Worm (Caenorhabditis elegans) whole organism, late embryonic: ENCODE results near the gene rgs-5.

Experiments
- ama-1 ChIP-seq: fragments of 150-350 bp; optimal IDR thresholded peaks from 2 replicates; lab custom pipeline; 2014
- ceh-19 ChIP-seq: fragments of 200-800 bp; sonication (Bioruptor generic); optimal IDR thresholded peaks from 2 replicates; lab custom pipeline; 2018; ENCODE audit warnings: mild to moderate bottlenecking, missing genetic modification characterization, missing compliant biosample characterization
- ceh-34 ChIP-seq: sonication (generic microtip); optimal IDR thresholded peaks from 2 replicates; lab custom pipeline; 2016; ENCODE audit warnings: mild to moderate bottlenecking, missing genetic modification characterization, missing compliant biosample characterization
- ceh-9 ChIP-seq: sonication (generic microtip); optimal IDR thresholded peaks from 2 replicates; lab custom pipeline; 2016; ENCODE audit warnings: mild to moderate bottlenecking, missing genetic modification characterization, inconsistent platforms, missing compliant biosample characterization
- ets-4 ChIP-seq: sonication (generic microtip); optimal IDR thresholded peaks from 2 replicates; lab custom pipeline; 2016; ENCODE audit warnings: missing genetic modification characterization, missing compliant biosample characterization
- fkh-10 ChIP-seq: fragments of 150-350 bp; optimal IDR thresholded peaks from 2 replicates; lab custom pipeline; 2014; ENCODE audit warnings: missing biosample characterization, missing genetic modification reagents, missing genetic modification characterization
- madf-2 ChIP-seq: sonication (generic microtip); optimal IDR thresholded peaks from 2 replicates; lab custom pipeline; 2017; ENCODE audit warnings: missing genetic modification characterization, missing compliant biosample characterization
- nhr-11 ChIP-seq: fragments of 150-350 bp; optimal IDR thresholded peaks from 2 replicates; lab custom pipeline; 2014; ENCODE audit warnings: missing biosample characterization, missing genetic modification characterization
- nhr-232 ChIP-seq: sonication (generic microtip); optimal IDR thresholded peaks from 2 replicates; lab custom pipeline; 2016; ENCODE audit warnings: missing genetic modification characterization, missing compliant biosample characterization
- pha-4 ChIP-seq: fragments of 150-350 bp; optimal IDR thresholded peaks from 2 replicates; lab custom pipeline; 2018; ENCODE audit warnings: missing biosample characterization, missing genetic modification reagents, missing genetic modification characterization
- sox-4 ChIP-seq: sonication (generic microtip); optimal IDR thresholded peaks from 2 replicates; lab custom pipeline; 2017; ENCODE audit warnings: mild to moderate bottlenecking, missing genetic modification characterization, inconsistent platforms, missing compliant biosample characterization
- unc-55 ChIP-seq: sonication (generic microtip); optimal IDR thresholded peaks from 2 replicates; lab custom pipeline; 2017; ENCODE audit warnings: missing biosample characterization, missing genetic modification reagents, missing genetic modification characterization
- unc-86 ChIP-seq: sonication (generic microtip); optimal IDR thresholded peaks from 2 replicates; lab custom pipeline; 2016; ENCODE audit warnings: missing genetic modification characterization, missing compliant biosample characterization

DNA sequence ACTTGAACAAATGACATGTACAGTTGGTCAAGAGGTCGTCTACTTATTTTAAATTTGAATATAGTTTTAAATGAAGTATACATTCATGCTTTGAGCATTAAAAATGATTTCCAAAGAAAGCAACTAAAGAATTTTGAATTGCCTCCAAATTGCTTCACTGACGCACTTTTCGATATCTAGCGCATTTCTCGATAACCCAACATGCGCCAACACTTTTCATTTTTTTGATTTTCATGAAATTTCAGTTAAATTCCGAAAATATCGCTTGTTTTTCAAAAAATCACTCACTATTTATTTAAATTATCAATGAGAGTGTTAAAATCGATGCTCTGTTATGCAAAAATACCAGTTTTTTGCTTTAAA, 21.5 kb downstream of the rgs-5 start:
- TF ChIP-seq nhr-11 (tag; lab: Kevin White, UChicago) (no peak), madf-2 (no peak), unc-55 (GFP tag; lab: Kevin White, UChicago) (no peak), nhr-232 (no peak), ama-1 (lab: Kevin White, UChicago) (no peak), ceh-9 (tag; lab: Kevin White, UChicago) (no peak), unc-86 (tag; lab: Kevin White, UChicago) (no peak), ceh-19 (GFP tag; lab: Kevin White, UChicago) (no peak), ceh-34 (tag; lab: Kevin White, UChicago) (no peak), fkh-10 (no peak), ets-4 (tag; lab: Kevin White, UChicago) (no peak), pha-4 (tag; lab: Kevin White, UChicago) (no peak), sox-4 (tag; lab: Kevin White, UChicago) (no peak)
